Worm (Caenorhabditis elegans) whole organism, mixed stage, embryonic: ENCODE data around the gene ztf-17.
A peak's percentile ranks its signal among the peaks of the same experiment; 100 is the strongest.

Experiments used
- snpc-4 ChIP-seq: fragments of 150-350 bp; optimal IDR thresholded peaks from 2 replicates; lab custom pipeline; 2014; ENCODE audit warnings: missing biosample characterization, missing genetic modification characterization
- unc-39 ChIP-seq: fragments of 150-350 bp; optimal IDR thresholded peaks from 2 replicates; lab custom pipeline; 2014; ENCODE audit warnings: missing biosample characterization, missing genetic modification characterization
- unc-62 ChIP-seq: fragments of 150-350 bp; optimal IDR thresholded peaks from 2 replicates; lab custom pipeline; 2014; ENCODE audit warnings: missing biosample characterization, missing genetic modification reagents, missing genetic modification characterization

ce11 chrII:7850575-7850974 lies 19.4 kb downstream of the ztf-17 start:
- TF ChIP-seq unc-39 (tag; lab: Kevin White, UChicago) (no peak), unc-62 (GFP tag; lab: Kevin White, UChicago) (peak; percentile 7), snpc-4 (tag; lab: Kevin White, UChicago) (no peak)
